Fruit fly (Drosophila melanogaster) whole organism, embryonic: ENCODE measurements around the gene CG43998.

Experiments
- Adf1 ChIP-seq: fragments of 200-800 bp; sonication (Bioruptor generic); IDR thresholded peaks from 2 replicates; pipeline ENCODE4 v1.3.6; 2022; ENCODE audit warnings: missing biosample characterization, missing genetic modification characterization
- CG10147 ChIP-seq: fragments of 200-800 bp; sonication (Bioruptor generic); optimal IDR thresholded peaks from 2 replicates; lab custom pipeline; 2019; ENCODE audit warnings: missing biosample characterization, mild to moderate bottlenecking, missing genetic modification characterization, moderate library complexity
- CG10321 ChIP-seq: fragments of 200-800 bp; sonication (Bioruptor generic); IDR thresholded peaks from 2 replicates; pipeline ENCODE4 v1.3.6; 2022; ENCODE audit warnings: missing biosample characterization, missing genetic modification characterization
- CG11456 ChIP-seq: fragments of 200-800 bp; sonication (Bioruptor generic); IDR thresholded peaks from 3 replicates; pipeline ENCODE4 v1.3.6; 2022; ENCODE audit warnings: missing biosample characterization, missing genetic modification characterization
- CG12769 ChIP-seq: fragments of 200-800 bp; sonication (Bioruptor generic); optimal IDR thresholded peaks from 2 replicates; lab custom pipeline; 2019; ENCODE audit warnings: missing biosample characterization, mild to moderate bottlenecking, missing genetic modification characterization, moderate library complexity
- CG15514 ChIP-seq: fragments of 200-800 bp; sonication (Bioruptor generic); optimal IDR thresholded peaks from 3 replicates; lab custom pipeline; 2017; ENCODE audit warnings: missing biosample characterization, missing genetic modification characterization, mild to moderate bottlenecking, moderate library complexity, missing genetic modification reagents
- CG17612 ChIP-seq: fragments of 200-800 bp; sonication (Bioruptor generic); IDR thresholded peaks from 2 replicates; pipeline ENCODE4 v1.3.6; 2022; ENCODE audit warnings: missing biosample characterization, missing genetic modification characterization
- CG17912 ChIP-seq: fragments of 200-800 bp; sonication (Bioruptor generic); optimal IDR thresholded peaks from 2 replicates; lab custom pipeline; 2018; ENCODE audit warnings: missing biosample characterization, mild to moderate bottlenecking, missing genetic modification characterization
- CG2120 ChIP-seq: fragments of 200-800 bp; sonication (Bioruptor generic); optimal IDR thresholded peaks from 3 replicates; lab custom pipeline; 2016; ENCODE audit warnings: missing biosample characterization, missing genetic modification characterization
- CG3407 ChIP-seq: fragments of 200-800 bp; sonication (Bioruptor generic); optimal IDR thresholded peaks from 2 replicates; lab custom pipeline; 2018; ENCODE audit warnings: missing biosample characterization, mild to moderate bottlenecking, missing genetic modification characterization
- CG34376 ChIP-seq: fragments of 200-800 bp; sonication (Bioruptor generic); optimal IDR thresholded peaks from 2 replicates; lab custom pipeline; 2018; ENCODE audit warnings: missing biosample characterization, mild to moderate bottlenecking, missing genetic modification characterization
- CG6254 ChIP-seq: fragments of 200-800 bp; sonication (Bioruptor generic); optimal IDR thresholded peaks from 3 replicates; lab custom pipeline; 2017; ENCODE audit warnings: mild to moderate bottlenecking, missing biosample characterization, missing genetic modification reagents, missing genetic modification characterization
- CG6272 ChIP-seq: fragments of 200-800 bp; sonication (Bioruptor generic); IDR thresholded peaks from 2 replicates; pipeline ENCODE4 v1.3.6; 2022; ENCODE audit warnings: missing biosample characterization, missing genetic modification characterization
- CG6791 ChIP-seq: fragments of 200-800 bp; sonication (Bioruptor generic); IDR thresholded peaks from 3 replicates; pipeline ENCODE4 v1.3.6; 2022; ENCODE audit warnings: missing biosample characterization, missing genetic modification characterization; ENCODE audit not compliant: partially characterized antibody
- CG8089 ChIP-seq: fragments of 200-800 bp; sonication (Bioruptor generic); optimal IDR thresholded peaks from 3 replicates; lab custom pipeline; 2016; ENCODE audit warnings: missing biosample characterization, missing genetic modification characterization
- CG8944 ChIP-seq: fragments of 200-800 bp; sonication (Bioruptor generic); optimal IDR thresholded peaks from 3 replicates; lab custom pipeline; 2016; ENCODE audit warnings: missing biosample characterization, missing genetic modification characterization
- CG9797 ChIP-seq: fragments of 200-800 bp; sonication (Bioruptor generic); optimal IDR thresholded peaks from 3 replicates; lab custom pipeline; 2018; ENCODE audit warnings: missing biosample characterization, mild to moderate bottlenecking, missing genetic modification characterization
- CoRest ChIP-seq: fragments of 200-800 bp; sonication (Bioruptor generic); optimal IDR thresholded peaks from 3 replicates; lab custom pipeline; 2018; ENCODE audit warnings: missing biosample characterization, mild to moderate bottlenecking, missing genetic modification characterization, moderate library complexity
- Doc2 ChIP-seq: fragments of 200-800 bp; sonication (Bioruptor generic); IDR thresholded peaks from 2 replicates; pipeline ENCODE4 v1.3.6; 2022; ENCODE audit warnings: missing biosample characterization, missing genetic modification characterization
- Fer3 ChIP-seq: fragments of 200-800 bp; sonication (Bioruptor generic); optimal IDR thresholded peaks from 2 replicates; lab custom pipeline; 2018; ENCODE audit warnings: missing biosample characterization, mild to moderate bottlenecking, missing genetic modification characterization, moderate library complexity
- Hr51 ChIP-seq, 2 experiments: fragments of 200-800 bp; sonication (Bioruptor generic); optimal IDR thresholded peaks; 2 replicates in 1 of 2; 3 replicates in 1 of 2; lab custom pipeline; 2016 to 2018; ENCODE audit warnings: missing biosample characterization in 2 of 2, missing genetic modification characterization in 2 of 2, mild to moderate bottlenecking in 1 of 2, moderate library complexity in 1 of 2
- Med ChIP-seq: fragments of 200-800 bp; sonication (Bioruptor generic); peaks from one replicate; lab custom pipeline; 2016; ENCODE audit warnings: missing biosample characterization, missing genetic modification characterization, mild to moderate bottlenecking, inconsistent platforms, moderate library complexity
- Oli ChIP-seq: fragments of 200-800 bp; sonication (Bioruptor generic); optimal IDR thresholded peaks from 2 replicates; lab custom pipeline; 2018; ENCODE audit warnings: missing biosample characterization, mild to moderate bottlenecking, missing genetic modification characterization, moderate library complexity
- Usf ChIP-seq: fragments of 200-800 bp; sonication (Bioruptor generic); optimal IDR thresholded peaks from 2 replicates; lab custom pipeline; 2017; ENCODE audit warnings: missing genotype, missing biosample characterization, missing genetic modification characterization
- Xrp1 ChIP-seq: fragments of 200-800 bp; sonication (Bioruptor generic); IDR thresholded peaks from 2 replicates; pipeline ENCODE4 v1.3.6; 2022; ENCODE audit warnings: missing biosample characterization, missing genetic modification characterization
- crol ChIP-seq: fragments of 200-800 bp; sonication (Bioruptor generic); IDR thresholded peaks from 2 replicates; pipeline ENCODE4 v1.3.6; 2022; ENCODE audit warnings: missing biosample characterization, missing genetic modification characterization
- danr ChIP-seq: fragments of 200-800 bp; sonication (Bioruptor generic); IDR thresholded peaks from 2 replicates; pipeline ENCODE4 v1.3.6; 2022; ENCODE audit warnings: missing biosample characterization, missing genetic modification characterization
- fd96Cb ChIP-seq: fragments of 200-800 bp; sonication (Bioruptor generic); optimal IDR thresholded peaks from 2 replicates; lab custom pipeline; 2018; ENCODE audit warnings: missing biosample characterization, mild to moderate bottlenecking, missing genetic modification characterization, moderate library complexity
- hbn ChIP-seq: fragments of 200-800 bp; sonication (Bioruptor generic); IDR thresholded peaks from 2 replicates; pipeline ENCODE4 v1.3.6; 2022; ENCODE audit warnings: missing biosample characterization, missing genetic modification characterization; ENCODE audit not compliant: partially characterized antibody
- jing ChIP-seq: fragments of 200-800 bp; sonication (Bioruptor generic); optimal IDR thresholded peaks from 2 replicates; lab custom pipeline; 2018; ENCODE audit warnings: missing biosample characterization, mild to moderate bottlenecking, missing genetic modification characterization
- ken ChIP-seq: fragments of 200-800 bp; sonication (Bioruptor generic); IDR thresholded peaks from 3 replicates; pipeline ENCODE4 v1.3.6; 2022; ENCODE audit warnings: missing biosample characterization, missing genetic modification characterization
- mirr ChIP-seq: fragments of 200-800 bp; sonication (Bioruptor generic); optimal IDR thresholded peaks from 3 replicates; lab custom pipeline; 2018; ENCODE audit warnings: missing biosample characterization, mild to moderate bottlenecking, missing genetic modification characterization
- nau ChIP-seq: fragments of 200-800 bp; sonication (Bioruptor generic); optimal IDR thresholded peaks from 3 replicates; lab custom pipeline; 2017; ENCODE audit warnings: missing biosample characterization, mild to moderate bottlenecking, missing genetic modification characterization, missing genetic modification reagents
- nerfin-1 ChIP-seq: fragments of 200-800 bp; sonication (Bioruptor generic); optimal IDR thresholded peaks from 3 replicates; lab custom pipeline; 2019; ENCODE audit warnings: missing biosample characterization, mild to moderate bottlenecking, missing genetic modification characterization, moderate library complexity
- nmo ChIP-seq: fragments of 200-800 bp; sonication (Bioruptor generic); optimal IDR thresholded peaks from 2 replicates; lab custom pipeline; 2018; ENCODE audit warnings: missing biosample characterization, mild to moderate bottlenecking, missing genetic modification characterization, moderate library complexity
- psq ChIP-seq: fragments of 200-800 bp; sonication (Bioruptor generic); optimal IDR thresholded peaks from 2 replicates; lab custom pipeline; 2017; ENCODE audit warnings: missing biosample characterization, missing genetic modification characterization
- pum ChIP-seq: fragments of 200-800 bp; sonication (Bioruptor generic); optimal IDR thresholded peaks from 2 replicates; lab custom pipeline; 2016; ENCODE audit warnings: missing biosample characterization, missing genetic modification characterization
- repo ChIP-seq: fragments of 200-800 bp; sonication (Bioruptor generic); optimal IDR thresholded peaks from 2 replicates; lab custom pipeline; 2016; ENCODE audit warnings: missing biosample characterization, missing genetic modification characterization
- ro ChIP-seq: fragments of 200-800 bp; sonication (Bioruptor generic); IDR thresholded peaks from 2 replicates; pipeline ENCODE4 v1.3.6; 2022; ENCODE audit warnings: missing biosample characterization, missing genetic modification characterization
- stc ChIP-seq: fragments of 200-800 bp; sonication (Bioruptor generic); IDR thresholded peaks from 2 replicates; pipeline ENCODE4 v1.3.6; 2022; ENCODE audit warnings: missing biosample characterization, missing genetic modification characterization
- tio ChIP-seq: fragments of 200-800 bp; sonication (Bioruptor generic); optimal IDR thresholded peaks from 2 replicates; lab custom pipeline; 2017; ENCODE audit warnings: missing biosample characterization, missing genetic modification characterization, inconsistent platforms
- wdn ChIP-seq: fragments of 200-800 bp; sonication (Bioruptor generic); IDR thresholded peaks from 2 replicates; pipeline ENCODE4 v1.3.6; 2022; ENCODE audit warnings: missing biosample characterization, missing genetic modification characterization
- wor ChIP-seq: fragments of 200-800 bp; sonication (Bioruptor generic); IDR thresholded peaks from 2 replicates; pipeline ENCODE4 v1.3.6; 2022; ENCODE audit warnings: missing biosample characterization, missing genetic modification characterization

Gene CG43998

dm6 chr3R:23928950-23929602, at the start of gene CG43998, which contains the start of the genes CG43999 and CG31142 (continued):
- TF ChIP-seq hbn (GFP tag; lab: Robert Waterston, UW) (no peak), CG17612 (no peak), Oli (tag; lab: Kevin White, UChicago) (no peak), nau (GFP tag; lab: Kevin White, UChicago) (no peak), CG8089 (no peak), CoRest (tag; lab: Kevin White, UChicago) (peak; percentile 5), tio (GFP tag; lab: Kevin White, UChicago) (no peak), CG2120 (peak; percentile 28), Xrp1 (GFP tag; lab: Robert Waterston, UW) (no peak), pum (GFP tag; lab: Kevin White, UChicago) (no peak), CG15514 (GFP tag; lab: Kevin White, UChicago) (no peak), CG34376 (peak; percentile 6), CG10147 (no peak), CG17912 (no peak), ro (GFP tag; lab: Robert Waterston, UW) (no peak), psq (no peak), CG6254 (GFP tag; lab: Kevin White, UChicago) (no peak)
- TF ChIP-seq, all 482 proteins: peak for 36

DNA sequence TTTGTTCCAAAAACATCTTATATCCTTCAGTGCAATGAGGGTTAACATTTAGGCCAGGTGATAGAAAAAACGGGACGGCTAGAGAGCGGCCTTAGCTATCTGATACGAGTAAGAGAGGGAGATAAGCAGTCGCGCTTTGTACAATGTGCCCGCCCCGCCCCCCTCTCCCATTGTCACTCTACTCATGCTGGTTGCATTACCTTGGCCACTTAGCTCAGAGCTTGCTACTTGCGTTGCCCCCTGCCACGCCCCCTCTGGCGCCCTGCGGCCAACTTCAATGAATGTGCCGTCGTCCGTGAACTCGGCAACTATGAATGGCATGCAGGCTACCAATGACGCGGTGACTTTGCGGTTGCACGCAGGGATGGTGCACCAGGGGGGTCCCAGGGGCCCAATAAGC, 43.0 kb upstream of the CG43998 start:
- TF ChIP-seq wdn (GFP tag; lab: Robert Waterston, UW) (no peak), Hr51 (GFP tag; optimal IDR thresholded peaks at IDR 0.05; lab: Kevin White, UChicago) (no peak), Usf (GFP tag; lab: Kevin White, UChicago) (no peak), wor (no peak), CG6791 (no peak), Med (peak; percentile 56), CG12769 (tag; lab: Kevin White, UChicago) (no peak), Fer3 (tag; lab: Kevin White, UChicago) (no peak), CG6272 (no peak), CG10321 (GFP tag; lab: Robert Waterston, UW) (peak; percentile 56), repo (GFP tag; lab: Kevin White, UChicago) (no peak), CG3407 (GFP tag; lab: Kevin White, UChicago) (no peak), CG8944 (no peak), hbn (GFP tag; lab: Robert Waterston, UW) (no peak), ken (GFP tag; lab: Robert Waterston, UW) (no peak), danr (GFP tag; lab: Robert Waterston, UW) (no peak), jing (no peak), nmo (GFP tag; lab: Kevin White, UChicago) (no peak), CG11456 (GFP tag; lab: Robert Waterston, UW) (peak; percentile 62; the same call in 1 of the 3 replicates), stc (GFP tag; lab: Robert Waterston, UW) (no peak), mirr (GFP tag; lab: Kevin White, UChicago) (no peak), CG9797 (GFP tag; lab: Kevin White, UChicago) (no peak), Adf1 (GFP tag; lab: Robert Waterston, UW) (no peak), nerfin-1 (no peak), fd96Cb (tag; lab: Kevin White, UChicago) (no peak), Doc2 (GFP tag; lab: Robert Waterston, UW) (0 out of 2 replicates have a peak, but pooled peaks have one; percentile 20), crol (GFP tag; lab: Robert Waterston, UW) (peak; percentile 68)
- TF ChIP-seq, all 482 proteins: peak for 5
